Fruit fly (Drosophila melanogaster): ENCODE data around the gene BOD1.

BOD1 gene

DNA sequence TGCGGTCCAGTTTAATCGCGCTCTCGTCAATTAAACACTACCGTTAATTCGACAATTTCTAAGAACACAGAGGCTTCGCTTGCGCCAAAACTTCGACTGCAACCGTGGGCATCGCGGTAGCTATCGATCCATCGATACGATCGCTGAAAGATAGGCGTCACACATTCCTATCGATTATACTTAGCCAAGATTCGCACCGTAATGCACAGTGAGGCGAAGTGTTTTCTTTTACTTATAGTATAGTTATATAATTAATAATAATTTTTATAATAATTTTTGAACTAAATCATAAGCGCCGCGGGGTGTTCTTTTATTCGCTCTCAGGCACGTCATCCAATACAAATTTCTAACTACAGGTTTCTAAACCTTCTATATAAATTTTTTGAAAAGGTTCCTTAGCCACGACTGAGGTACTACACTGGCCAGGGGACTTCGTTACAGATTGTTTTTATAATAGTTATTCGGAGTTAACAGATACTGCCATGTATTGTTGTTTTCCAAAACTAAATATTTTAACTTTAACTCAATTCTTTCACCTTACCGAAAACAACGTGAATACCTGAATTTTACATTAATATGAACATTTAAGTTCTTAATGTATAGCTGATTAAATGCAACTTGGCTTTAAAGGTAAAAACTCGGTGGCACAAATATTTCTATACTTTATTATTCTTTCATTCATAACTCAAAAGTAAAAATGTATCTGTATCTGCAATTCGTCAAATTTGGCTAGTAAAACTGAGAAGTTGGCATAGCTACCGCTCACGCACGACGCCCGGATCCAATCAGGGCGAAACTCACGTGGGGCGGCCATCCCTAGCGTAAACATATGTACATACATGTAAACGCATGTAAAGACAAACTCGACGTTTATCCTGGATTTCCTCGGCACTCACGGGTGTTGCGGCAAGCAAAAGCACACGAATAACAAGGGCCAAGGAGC lies at the start of gene BOD1, which contains the start of gene NSD:
TSS of gene BOD1 (plus strand) at position 494 of the 943 bp plus-strand sequence.
TSS of gene NSD (minus strand) at position 102 of the 943 bp plus-strand sequence.
- peak; percentile 8 for TF ChIP-seq bab1 (GFP tag; optimal IDR thresholded peaks at IDR 0.05)
- peak; percentile 20 for TF ChIP-seq tj (GFP tag; optimal IDR thresholded peaks at IDR 0.05)
- peak; percentile 5 for TF ChIP-seq ovo (GFP tag; optimal IDR thresholded peaks at IDR 0.05)
- peak; percentile 14 for TF ChIP-seq pad (GFP tag; optimal IDR thresholded peaks at IDR 0.05)
- TF ChIP-seq CG11617 (GFP tag; optimal IDR thresholded peaks at IDR 0.05): peak; percentile 42
- peak; percentile 39 for TF ChIP-seq Mnt (GFP tag; optimal IDR thresholded peaks at IDR 0.05)
- peak; percentile 50 for TF ChIP-seq CG7101 (tag; optimal IDR thresholded peaks at IDR 0.05)
- TF ChIP-seq toe (GFP tag; optimal IDR thresholded peaks at IDR 0.05): peak; percentile 40
- TF ChIP-seq Clk (GFP tag; optimal IDR thresholded peaks at IDR 0.05): peak; percentile 8
- no peak for TF ChIP-seq cic (GFP tag; optimal IDR thresholded peaks at IDR 0.05)
- TF ChIP-seq CG1620 (GFP tag; optimal IDR thresholded peaks at IDR 0.05): no peak
- TF ChIP-seq Hr96 (GFP tag; optimal IDR thresholded peaks at IDR 0.05): peak; percentile 17
- TF ChIP-seq CG7045 (GFP tag; optimal IDR thresholded peaks at IDR 0.05): no peak

dm6 chr3R:27905695-27906094 lies 32.4 kb upstream of the BOD1 start, which contains the start of gene CG34353:
CG34353 (minus strand) TSS chr3R:27905843.
- no peak for TF ChIP-seq toe (GFP tag; optimal IDR thresholded peaks at IDR 0.05)
- no peak for TF ChIP-seq Hr96 (GFP tag; optimal IDR thresholded peaks at IDR 0.05)
- no peak for TF ChIP-seq CG12768 (GFP tag; optimal IDR thresholded peaks at IDR 0.05)
- no peak for TF ChIP-seq pad (GFP tag; optimal IDR thresholded peaks at IDR 0.05)
- TF ChIP-seq cic (GFP tag; optimal IDR thresholded peaks at IDR 0.05): no peak
- no peak for TF ChIP-seq tj (GFP tag; optimal IDR thresholded peaks at IDR 0.05)
- TF ChIP-seq CG5204 (GFP tag; optimal IDR thresholded peaks at IDR 0.05): no peak
- TF ChIP-seq kay (GFP tag; ENCODE audit: borderline replicate concordance): no peak
- TF ChIP-seq CG33017 (tag; optimal IDR thresholded peaks at IDR 0.05): no peak
- TF ChIP-seq Crg-1 (GFP tag; optimal IDR thresholded peaks at IDR 0.05): no peak

DNA sequence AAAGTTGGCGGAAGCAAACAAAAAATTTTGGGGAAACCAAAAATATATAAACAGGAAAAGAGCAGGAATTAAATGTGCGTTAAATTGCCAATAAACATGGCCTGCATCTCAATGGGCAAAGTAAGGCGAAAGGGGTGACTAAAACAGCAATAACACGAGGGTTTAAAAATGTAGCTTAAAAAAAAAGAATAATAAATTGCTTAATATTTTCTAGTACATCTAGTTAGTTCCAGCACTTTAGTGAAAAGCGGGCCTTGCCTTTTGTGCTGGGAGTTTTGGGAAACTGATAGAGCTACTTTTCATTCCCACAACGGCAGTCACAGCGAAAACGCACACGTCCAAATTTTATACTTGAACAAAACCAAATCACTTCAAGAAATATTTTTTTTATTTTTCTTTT lies 25.9 kb upstream of the BOD1 start, which contains the start of gene mil:
TSS of gene mil (plus strand) at position 301 of the 400 bp plus-strand sequence.
- TF ChIP-seq CG14711 (tag; optimal IDR thresholded peaks at IDR 0.05) (no peak), tj (GFP tag; optimal IDR thresholded peaks at IDR 0.05) (no peak), Hr96 (GFP tag; optimal IDR thresholded peaks at IDR 0.05) (no peak), CG33017 (tag; optimal IDR thresholded peaks at IDR 0.05) (no peak), Clk (GFP tag; optimal IDR thresholded peaks at IDR 0.05) (no peak), cnc (optimal IDR thresholded peaks at IDR 0.05) (no peak), kay (GFP tag; ENCODE audit: borderline replicate concordance) (no peak), CG1620 (GFP tag; optimal IDR thresholded peaks at IDR 0.05) (no peak), bab1 (GFP tag; optimal IDR thresholded peaks at IDR 0.05) (no peak), CG7045 (GFP tag; optimal IDR thresholded peaks at IDR 0.05) (no peak), Crg-1 (GFP tag; optimal IDR thresholded peaks at IDR 0.05) (no peak), CG7101 (tag; optimal IDR thresholded peaks at IDR 0.05) (no peak), Mnt (GFP tag; optimal IDR thresholded peaks at IDR 0.05) (no peak), CG5204 (GFP tag; optimal IDR thresholded peaks at IDR 0.05) (no peak)

DNA sequence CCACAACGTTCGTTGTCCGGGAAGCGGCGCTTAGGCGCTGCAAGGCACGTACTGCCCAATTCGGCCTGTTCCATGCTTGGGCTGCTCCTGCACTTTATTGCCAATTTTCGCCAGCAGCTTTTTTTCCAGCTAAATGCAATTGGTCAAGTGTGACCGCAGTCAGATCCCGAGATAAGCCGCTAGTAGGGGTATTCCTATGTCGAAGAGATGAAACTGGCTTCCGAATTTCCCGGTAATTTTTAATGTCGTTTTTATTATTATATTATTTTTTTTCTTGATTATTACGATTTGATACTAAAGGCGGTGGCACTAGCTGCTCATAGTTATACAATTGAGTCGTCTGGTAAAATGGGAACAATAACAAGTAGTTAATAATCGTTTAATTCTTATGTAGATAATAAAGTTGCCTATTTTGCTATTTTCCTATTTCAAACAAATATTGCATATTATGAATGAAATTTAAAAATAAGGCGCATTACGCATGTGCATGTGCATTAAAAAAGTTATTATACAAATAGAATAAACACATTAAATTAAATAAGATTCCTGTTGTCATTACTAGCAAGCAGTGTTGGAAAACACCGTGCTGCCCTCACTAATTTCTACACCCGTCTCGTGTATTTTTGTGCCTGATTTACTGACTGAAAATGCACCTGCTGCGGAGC lies 21.6 kb upstream of the BOD1 start, which contains the start of the genes CG5003 and mRpS22:
TSS of gene CG5003 (minus strand) at position 162 of the 665 bp plus-strand sequence.
TSS of gene mRpS22 (plus strand) at position 554 of the 665 bp plus-strand sequence.
- peak; percentile 45 for TF ChIP-seq CG33017 (tag; optimal IDR thresholded peaks at IDR 0.05)
- TF ChIP-seq CG7045 (GFP tag; optimal IDR thresholded peaks at IDR 0.05): peak; percentile 68
- peak; percentile 45 for TF ChIP-seq ovo (GFP tag; optimal IDR thresholded peaks at IDR 0.05)
- TF ChIP-seq CG1620 (GFP tag; optimal IDR thresholded peaks at IDR 0.05): peak; percentile 76
- TF ChIP-seq Mnt (GFP tag; optimal IDR thresholded peaks at IDR 0.05): peak; percentile 37
- no peak for TF ChIP-seq bab1 (GFP tag; optimal IDR thresholded peaks at IDR 0.05)
- no peak for TF ChIP-seq cic (GFP tag; optimal IDR thresholded peaks at IDR 0.05)
- TF ChIP-seq Hr96 (GFP tag; optimal IDR thresholded peaks at IDR 0.05): peak; percentile 28
- TF ChIP-seq CG14711 (tag; optimal IDR thresholded peaks at IDR 0.05): peak; percentile 44
- peak; percentile 52 for TF ChIP-seq tj (GFP tag; optimal IDR thresholded peaks at IDR 0.05)
- peak; percentile 78 for TF ChIP-seq CG11617 (GFP tag; optimal IDR thresholded peaks at IDR 0.05)
- TF ChIP-seq kay (GFP tag; ENCODE audit: borderline replicate concordance): no peak
- peak; percentile 77 for TF ChIP-seq toe (GFP tag; optimal IDR thresholded peaks at IDR 0.05)
- no peak for TF ChIP-seq CG5204 (GFP tag; optimal IDR thresholded peaks at IDR 0.05)
- TF ChIP-seq CG12768 (GFP tag; optimal IDR thresholded peaks at IDR 0.05): peak; percentile 70
- TF ChIP-seq pad (GFP tag; optimal IDR thresholded peaks at IDR 0.05): peak; percentile 64
- TF ChIP-seq CG7101 (tag; optimal IDR thresholded peaks at IDR 0.05): peak; percentile 65
- TF ChIP-seq Crg-1 (GFP tag; optimal IDR thresholded peaks at IDR 0.05): peak; percentile 68
- TF ChIP-seq cnc (optimal IDR thresholded peaks at IDR 0.05): no peak
- TF ChIP-seq Clk (GFP tag; optimal IDR thresholded peaks at IDR 0.05): peak; percentile 51

DNA sequence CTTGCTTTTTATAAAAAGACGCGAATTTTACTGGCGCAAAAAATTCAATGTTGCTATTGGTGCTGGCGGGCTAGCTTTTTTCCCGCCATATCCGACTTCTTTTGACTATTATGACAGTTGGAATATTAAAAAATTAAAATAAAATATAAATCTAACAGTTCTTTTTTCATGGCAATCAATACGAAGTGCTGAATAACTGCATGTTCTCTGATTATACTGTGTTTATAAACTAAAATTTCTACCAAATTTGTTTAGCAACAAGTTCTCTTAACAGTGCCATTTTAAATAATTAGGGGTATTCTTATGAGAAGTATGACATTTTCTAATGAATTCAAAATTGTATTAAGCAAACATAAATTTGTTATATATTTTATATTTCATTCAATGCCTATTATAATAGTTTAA lies 18.7 kb upstream of the BOD1 start, which contains the start of gene Boh1:
TSS of gene Boh1 (minus strand) at position 76 of the 405 bp plus-strand sequence.
- TF ChIP-seq ovo (GFP tag; optimal IDR thresholded peaks at IDR 0.05) (no peak), bab1 (GFP tag; optimal IDR thresholded peaks at IDR 0.05) (peak; percentile 61), Clk (GFP tag; optimal IDR thresholded peaks at IDR 0.05) (no peak), pad (GFP tag; optimal IDR thresholded peaks at IDR 0.05) (no peak), cic (GFP tag; optimal IDR thresholded peaks at IDR 0.05) (no peak), CG5204 (GFP tag; optimal IDR thresholded peaks at IDR 0.05) (no peak), CG7045 (GFP tag; optimal IDR thresholded peaks at IDR 0.05) (no peak), CG11617 (GFP tag; optimal IDR thresholded peaks at IDR 0.05) (peak; percentile 58), Hr96 (GFP tag; optimal IDR thresholded peaks at IDR 0.05) (no peak), CG33017 (tag; optimal IDR thresholded peaks at IDR 0.05) (peak; percentile 28), cnc (optimal IDR thresholded peaks at IDR 0.05) (no peak), CG1620 (GFP tag; optimal IDR thresholded peaks at IDR 0.05) (no peak), CG12768 (GFP tag; optimal IDR thresholded peaks at IDR 0.05) (peak; percentile 13), CG14711 (tag; optimal IDR thresholded peaks at IDR 0.05) (peak; percentile 46), CG7101 (tag; optimal IDR thresholded peaks at IDR 0.05) (peak; percentile 36), tj (GFP tag; optimal IDR thresholded peaks at IDR 0.05) (no peak), toe (GFP tag; optimal IDR thresholded peaks at IDR 0.05) (no peak), Mnt (GFP tag; optimal IDR thresholded peaks at IDR 0.05) (peak; percentile 8), kay (GFP tag; ENCODE audit: borderline replicate concordance) (no peak), Crg-1 (GFP tag; optimal IDR thresholded peaks at IDR 0.05) (no peak)
